Worm (Caenorhabditis elegans): ENCODE measurements around the gene EGAP4.1.

Gene EGAP4.1

DNA sequence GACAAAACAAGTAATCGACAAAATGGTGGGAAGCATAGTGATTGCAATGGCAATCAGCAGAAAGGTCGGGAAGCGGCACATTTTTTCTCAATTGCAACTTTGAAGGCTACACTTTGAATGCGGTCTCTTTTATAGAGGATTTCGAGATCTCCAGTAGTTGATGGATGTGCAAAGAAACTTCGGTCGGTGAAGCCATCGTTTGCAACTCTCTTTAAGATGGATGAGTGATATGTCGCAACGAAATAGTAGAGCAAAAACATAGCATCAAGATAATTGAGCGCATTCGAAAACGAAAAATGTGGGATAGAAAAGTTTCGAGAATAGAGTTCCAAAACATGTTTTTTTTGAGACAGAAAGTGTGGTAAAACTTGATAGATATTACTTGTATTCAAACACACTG is at the start of gene EGAP4.1:
TSS of gene EGAP4.1 (minus strand) at position 101 of the 400 bp plus-strand sequence.
- no peak for TF ChIP-seq ref-1 (GFP tag; conservative IDR thresholded peaks at IDR 0.05)
- no peak for TF ChIP-seq ztf-29 (GFP tag; IDR thresholded peaks at IDR 0.05)
- no peak for TF ChIP-seq klf-2 (GFP tag; conservative IDR thresholded peaks at IDR 0.05)
- TF ChIP-seq flt-1 (GFP tag; IDR thresholded peaks at IDR 0.05): no peak
- TF ChIP-seq med-1 (GFP tag; optimal IDR thresholded peaks at IDR 0.05; ENCODE audit: insufficient read depth): no peak
- TF ChIP-seq ztf-23 (GFP tag; IDR thresholded peaks at IDR 0.05): no peak
- TF ChIP-seq cog-1 (tag; optimal IDR thresholded peaks at IDR 0.05): no peak
- TF ChIP-seq T22C8.4 (GFP tag; IDR thresholded peaks at IDR 0.05): no peak
- TF ChIP-seq tab-1 (GFP tag; IDR thresholded peaks at IDR 0.05): no peak

DNA sequence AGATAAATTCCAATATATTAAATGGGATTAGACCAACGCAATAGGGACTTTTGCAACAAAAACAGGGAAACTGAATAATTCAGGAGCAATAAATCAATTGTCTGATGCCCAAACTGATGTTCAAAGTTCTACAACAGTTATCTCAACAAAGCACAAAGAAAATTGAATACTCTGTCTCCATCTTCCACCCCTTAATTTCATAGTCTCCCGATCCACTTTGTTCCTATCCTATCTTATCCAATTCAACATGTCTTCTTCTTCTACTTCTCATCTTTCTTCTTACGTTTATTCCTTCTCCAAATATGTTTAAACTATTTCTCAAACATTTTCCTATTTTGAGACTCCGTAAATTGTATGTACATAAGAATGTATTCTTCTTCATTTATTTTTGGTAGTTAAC is 43.1 kb upstream of the EGAP4.1 start:
- TF ChIP-seq T22C8.4 (GFP tag; IDR thresholded peaks at IDR 0.05): no peak
- TF ChIP-seq flt-1 (GFP tag; IDR thresholded peaks at IDR 0.05): no peak
- no peak for TF ChIP-seq cog-1 (tag; optimal IDR thresholded peaks at IDR 0.05)
- TF ChIP-seq med-1 (GFP tag; optimal IDR thresholded peaks at IDR 0.05; ENCODE audit: insufficient read depth): no peak
- TF ChIP-seq ztf-23 (GFP tag; IDR thresholded peaks at IDR 0.05): no peak
- no peak for TF ChIP-seq tab-1 (GFP tag; IDR thresholded peaks at IDR 0.05)
- TF ChIP-seq ztf-29 (GFP tag; IDR thresholded peaks at IDR 0.05): no peak
- TF ChIP-seq ref-1 (GFP tag; conservative IDR thresholded peaks at IDR 0.05): no peak
- TF ChIP-seq klf-2 (GFP tag; conservative IDR thresholded peaks at IDR 0.05): no peak

DNA sequence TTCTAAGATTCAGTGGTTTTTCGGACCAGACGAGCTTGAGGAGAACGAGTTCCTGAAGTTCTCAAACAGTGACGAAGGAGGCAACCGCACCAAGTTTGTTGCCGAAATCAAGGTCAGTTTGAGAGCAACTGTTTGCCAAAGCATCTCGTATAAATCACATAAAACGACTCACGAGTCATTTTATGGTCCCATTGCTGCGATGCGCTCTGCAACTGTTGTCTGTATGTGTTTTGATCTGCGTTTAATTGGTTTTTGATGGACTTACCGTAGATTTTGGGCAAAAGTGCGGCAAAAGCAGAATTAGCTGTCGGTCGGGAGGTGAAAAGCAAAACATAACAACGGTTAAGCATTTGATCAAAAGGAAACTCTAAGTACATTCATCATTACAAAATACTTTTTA is 36.8 kb upstream of the EGAP4.1 start:
- no peak for TF ChIP-seq flt-1 (GFP tag; IDR thresholded peaks at IDR 0.05)
- TF ChIP-seq klf-2 (GFP tag; conservative IDR thresholded peaks at IDR 0.05): no peak
- no peak for TF ChIP-seq med-1 (GFP tag; optimal IDR thresholded peaks at IDR 0.05; ENCODE audit: insufficient read depth)
- TF ChIP-seq cog-1 (tag; optimal IDR thresholded peaks at IDR 0.05): no peak
- no peak for TF ChIP-seq tab-1 (GFP tag; IDR thresholded peaks at IDR 0.05)

DNA sequence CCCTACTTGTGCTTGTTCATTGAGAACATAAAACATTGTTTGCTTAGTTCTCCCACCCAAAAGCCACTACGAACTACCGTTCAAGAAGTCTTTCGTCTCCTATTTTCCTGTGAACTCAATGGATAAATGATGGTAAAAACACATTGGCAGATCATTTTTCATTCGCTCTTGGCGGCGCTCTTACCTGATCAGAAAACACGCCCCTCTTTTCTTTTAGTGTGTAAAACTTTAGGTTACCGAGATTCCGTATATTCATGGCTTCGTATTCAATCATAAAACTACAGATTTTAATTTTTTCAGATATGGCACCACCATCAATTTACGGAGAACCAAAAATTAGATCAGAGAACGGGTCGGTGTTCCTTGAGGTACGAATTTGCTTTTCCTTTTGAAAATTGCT is 36.4 kb upstream of the EGAP4.1 start, which contains the start of gene zig-12:
TSS of gene zig-12 (plus strand) at position 301 of the 400 bp plus-strand sequence.
- TF ChIP-seq tab-1 (GFP tag; IDR thresholded peaks at IDR 0.05) (no peak), ztf-29 (GFP tag; IDR thresholded peaks at IDR 0.05) (no peak), ref-1 (GFP tag; conservative IDR thresholded peaks at IDR 0.05) (no peak), T22C8.4 (GFP tag; IDR thresholded peaks at IDR 0.05) (no peak), cog-1 (tag; optimal IDR thresholded peaks at IDR 0.05) (no peak), flt-1 (GFP tag; IDR thresholded peaks at IDR 0.05) (no peak), med-1 (GFP tag; optimal IDR thresholded peaks at IDR 0.05; ENCODE audit: insufficient read depth) (no peak), klf-2 (GFP tag; conservative IDR thresholded peaks at IDR 0.05) (no peak), ztf-23 (GFP tag; IDR thresholded peaks at IDR 0.05) (no peak)

ce11 chrX:8762927-8763326 is 35.7 kb upstream of the EGAP4.1 start:
- TF ChIP-seq klf-2 (GFP tag; conservative IDR thresholded peaks at IDR 0.05) (no peak), ztf-29 (GFP tag; IDR thresholded peaks at IDR 0.05) (no peak), ztf-23 (GFP tag; IDR thresholded peaks at IDR 0.05) (no peak), med-1 (GFP tag; optimal IDR thresholded peaks at IDR 0.05; ENCODE audit: insufficient read depth) (no peak), tab-1 (GFP tag; IDR thresholded peaks at IDR 0.05) (no peak), cog-1 (tag; optimal IDR thresholded peaks at IDR 0.05) (no peak), ref-1 (GFP tag; conservative IDR thresholded peaks at IDR 0.05) (no peak), T22C8.4 (GFP tag; IDR thresholded peaks at IDR 0.05) (no peak), flt-1 (GFP tag; IDR thresholded peaks at IDR 0.05) (no peak)

DNA sequence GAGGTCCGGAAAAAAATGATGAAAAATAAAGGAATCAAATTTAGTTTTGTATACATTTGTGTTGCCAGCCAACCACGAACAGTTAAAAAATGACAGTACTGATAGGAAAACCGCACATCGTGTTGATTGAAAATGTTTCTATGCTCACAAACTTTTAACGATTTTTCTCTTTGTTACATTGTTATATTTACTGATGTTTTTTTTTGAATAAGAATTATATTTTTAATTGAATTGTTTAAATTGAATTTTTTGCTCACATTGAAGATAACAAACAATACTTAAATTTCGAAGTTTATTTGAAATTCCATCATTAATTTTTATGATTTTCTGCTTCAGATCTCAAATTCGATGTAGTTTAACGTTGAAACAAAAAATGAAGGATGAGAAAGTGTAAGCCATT is 34.3 kb upstream of the EGAP4.1 start, which contains the start of gene M02D8.5:
TSS of gene M02D8.5 (minus strand) at position 101 of the 400 bp plus-strand sequence.
- no peak for TF ChIP-seq flt-1 (GFP tag; IDR thresholded peaks at IDR 0.05)

DNA sequence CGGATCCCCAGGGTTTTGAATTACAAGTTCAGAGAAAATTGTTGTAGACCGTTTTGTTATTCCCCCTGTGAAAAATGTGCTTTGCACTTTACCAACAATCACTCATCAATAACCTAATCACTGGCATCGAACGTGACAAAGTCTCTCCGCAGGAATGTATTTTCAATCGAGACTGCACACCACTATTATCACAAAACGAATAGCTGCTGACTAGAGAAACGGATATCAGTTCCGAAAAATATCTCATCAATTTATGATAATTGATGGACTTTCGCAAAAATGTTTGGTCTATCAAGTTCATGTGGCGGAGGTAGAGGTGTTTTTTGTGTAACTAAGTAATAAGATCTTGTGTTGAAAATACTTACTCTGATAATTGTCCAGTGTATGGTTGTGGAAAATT is 33.9 kb upstream of the EGAP4.1 start:
- no peak for TF ChIP-seq flt-1 (GFP tag; IDR thresholded peaks at IDR 0.05)
- TF ChIP-seq T22C8.4 (GFP tag; IDR thresholded peaks at IDR 0.05): no peak
- no peak for TF ChIP-seq ztf-23 (GFP tag; IDR thresholded peaks at IDR 0.05)
- TF ChIP-seq ztf-29 (GFP tag; IDR thresholded peaks at IDR 0.05): no peak
- no peak for TF ChIP-seq ref-1 (GFP tag; conservative IDR thresholded peaks at IDR 0.05)
- no peak for TF ChIP-seq cog-1 (tag; optimal IDR thresholded peaks at IDR 0.05)
- TF ChIP-seq med-1 (GFP tag; optimal IDR thresholded peaks at IDR 0.05; ENCODE audit: insufficient read depth): no peak
- TF ChIP-seq tab-1 (GFP tag; IDR thresholded peaks at IDR 0.05): no peak
- TF ChIP-seq klf-2 (GFP tag; conservative IDR thresholded peaks at IDR 0.05): no peak

DNA sequence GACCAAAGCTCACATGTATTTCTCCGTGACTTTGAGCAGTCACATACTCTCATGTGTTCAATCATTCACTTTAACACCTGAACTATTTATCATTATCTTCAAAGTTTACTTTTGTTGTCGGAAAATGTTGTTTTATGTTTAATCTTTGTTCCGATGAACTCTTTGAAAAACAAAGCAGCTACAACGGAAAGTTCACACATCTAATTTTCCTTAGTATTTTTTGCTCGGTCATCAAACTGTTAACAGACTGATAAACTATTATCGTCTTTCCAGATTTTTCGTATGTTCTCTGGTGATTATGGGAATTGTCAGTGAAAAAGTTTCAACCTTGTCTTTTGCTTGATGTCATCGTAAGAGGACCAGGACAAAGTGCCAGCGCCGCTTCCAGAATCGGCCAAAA is 28.8 kb upstream of the EGAP4.1 start:
- TF ChIP-seq ref-1 (GFP tag; conservative IDR thresholded peaks at IDR 0.05): no peak

DNA sequence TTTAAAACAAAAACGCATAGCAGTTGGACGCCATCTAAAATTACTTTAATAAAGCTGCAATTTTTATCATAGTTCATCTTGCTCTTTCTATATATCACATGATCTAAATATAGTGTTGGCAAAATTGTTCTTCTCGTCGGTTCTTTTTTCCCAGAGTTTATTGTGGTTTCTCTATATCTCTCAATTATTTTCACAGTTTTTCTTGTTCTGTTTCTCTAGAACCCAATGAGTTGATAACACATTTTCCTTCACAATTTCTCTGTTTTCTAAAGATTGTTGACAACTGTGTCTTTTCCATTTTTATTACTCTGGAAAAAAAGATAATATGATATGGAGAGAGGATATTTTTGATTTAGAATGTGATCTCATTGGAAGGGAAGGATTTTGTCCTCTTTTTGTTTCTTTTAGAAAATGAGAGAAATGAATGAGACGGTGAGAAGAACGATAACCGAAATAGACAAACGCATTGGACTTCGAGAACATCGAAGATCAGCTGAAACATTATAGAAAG is 27.1 kb upstream of the EGAP4.1 start:
- TF ChIP-seq T22C8.4 (GFP tag; IDR thresholded peaks at IDR 0.05) (no peak), ztf-29 (GFP tag; IDR thresholded peaks at IDR 0.05) (no peak), cog-1 (tag; optimal IDR thresholded peaks at IDR 0.05) (no peak), ref-1 (GFP tag; conservative IDR thresholded peaks at IDR 0.05) (no peak), flt-1 (GFP tag; IDR thresholded peaks at IDR 0.05) (no peak), tab-1 (GFP tag; IDR thresholded peaks at IDR 0.05) (no peak), ztf-23 (GFP tag; IDR thresholded peaks at IDR 0.05) (no peak), med-1 (GFP tag; optimal IDR thresholded peaks at IDR 0.05; ENCODE audit: insufficient read depth) (no peak), klf-2 (GFP tag; conservative IDR thresholded peaks at IDR 0.05) (no peak)

DNA sequence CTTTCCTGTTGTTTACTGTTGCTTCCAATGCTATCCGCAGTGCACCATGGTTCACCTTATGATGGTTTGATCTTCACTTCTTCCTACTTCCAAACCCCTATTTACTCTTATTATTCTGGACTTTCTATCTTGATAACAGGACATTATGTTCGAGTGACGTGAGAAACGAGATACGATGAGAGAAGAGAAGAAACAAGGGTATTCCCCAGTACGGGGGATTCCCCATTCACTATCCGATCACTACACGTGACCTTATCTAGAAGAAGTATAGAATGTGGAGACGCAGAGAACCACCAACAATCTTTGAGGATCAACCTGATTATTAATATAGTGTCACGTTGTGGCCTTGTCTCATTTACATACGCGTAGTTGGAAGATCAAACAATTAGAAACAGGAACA is 25.3 kb upstream of the EGAP4.1 start:
- TF ChIP-seq cog-1 (tag; optimal IDR thresholded peaks at IDR 0.05) (no peak), med-1 (GFP tag; optimal IDR thresholded peaks at IDR 0.05; ENCODE audit: insufficient read depth) (no peak), T22C8.4 (GFP tag; IDR thresholded peaks at IDR 0.05) (no peak), tab-1 (GFP tag; IDR thresholded peaks at IDR 0.05) (no peak), flt-1 (GFP tag; IDR thresholded peaks at IDR 0.05) (no peak), ztf-23 (GFP tag; IDR thresholded peaks at IDR 0.05) (no peak), ref-1 (GFP tag; conservative IDR thresholded peaks at IDR 0.05) (no peak), ztf-29 (GFP tag; IDR thresholded peaks at IDR 0.05) (no peak), klf-2 (GFP tag; conservative IDR thresholded peaks at IDR 0.05) (no peak)
